Worm (Caenorhabditis elegans): ENCODE results near the gene F19H6.4.

- TF ChIP-seq ceh-48 (tag; optimal IDR thresholded peaks at IDR 0.05) (peak; percentile 27), ama-1 (optimal IDR thresholded peaks at IDR 0.05) (no peak), pha-4 (tag; optimal IDR thresholded peaks at IDR 0.05) (no peak), nhr-11 (tag; optimal IDR thresholded peaks at IDR 0.05) (no peak), tbx-2 (tag; optimal IDR thresholded peaks at IDR 0.05) (peak; percentile 44)
Observed at ce11 chrX:12367498-12367897, 2.0 kb downstream of the F19H6.4 start.
